Fruit fly (Drosophila melanogaster): ENCODE data around the gene armi.

The armi gene

dm6 chr3L:3450410-3450809 lies 10.7 kb upstream of the armi start (continued):
- TF ChIP-seq achi (GFP tag; optimal IDR thresholded peaks at IDR 0.05) = peak; percentile 50
- TF ChIP-seq Eip93F (GFP tag; optimal IDR thresholded peaks at IDR 0.05) = peak; percentile 25
- TF ChIP-seq Smox (GFP tag; optimal IDR thresholded peaks at IDR 0.05) = peak; percentile 79
- peak; percentile 94 for TF ChIP-seq Eip78C (GFP tag)
- peak; percentile 84 for TF ChIP-seq Hr39 (GFP tag; optimal IDR thresholded peaks at IDR 0.05)
- TF ChIP-seq ss (GFP tag; optimal IDR thresholded peaks at IDR 0.05) = peak in 1 of 2 experiments; percentile 41
- TF ChIP-seq CG3032 (tag; optimal IDR thresholded peaks at IDR 0.05) = no peak
- 0 out of 2 replicates have a peak, but pooled peaks have one; percentile 9 for TF ChIP-seq CG15336 (GFP tag; IDR thresholded peaks at IDR 0.05)
- peak; percentile 74 for TF ChIP-seq Sox14 (GFP tag; optimal IDR thresholded peaks at IDR 0.05)
- TF ChIP-seq CG3919 (GFP tag; optimal IDR thresholded peaks at IDR 0.05) = no peak
- TF ChIP-seq Hr4 (GFP tag; optimal IDR thresholded peaks at IDR 0.05) = no peak
- TF ChIP-seq Blimp-1 (GFP tag; optimal IDR thresholded peaks at IDR 0.05) = peak; percentile 6
- no peak for TF ChIP-seq CG11902 (GFP tag; optimal IDR thresholded peaks at IDR 0.05)
- TF ChIP-seq CG6276 (GFP tag; optimal IDR thresholded peaks at IDR 0.05) = no peak
- TF ChIP-seq Ets96B (tag; optimal IDR thresholded peaks at IDR 0.05) = peak; percentile 7
- no peak for TF ChIP-seq eg (GFP tag; IDR thresholded peaks at IDR 0.05)
- TF ChIP-seq CG6854 (GFP tag; optimal IDR thresholded peaks at IDR 0.05) = no peak
- no peak for TF ChIP-seq CG8119 (GFP tag; IDR thresholded peaks at IDR 0.05)
- TF ChIP-seq CG7368 (GFP tag; optimal IDR thresholded peaks at IDR 0.05) = no peak
- TF ChIP-seq Met (GFP tag; optimal IDR thresholded peaks at IDR 0.05) = peak; percentile 85
- no peak for TF ChIP-seq CG4318 (GFP tag; optimal IDR thresholded peaks at IDR 0.05)
- TF ChIP-seq CG8632 (GFP tag; optimal IDR thresholded peaks at IDR 0.05) = peak; percentile 70
- TF ChIP-seq lz (GFP tag; optimal IDR thresholded peaks at IDR 0.05) = peak; percentile 55
- peak; percentile 49 for TF ChIP-seq Sox15 (GFP tag; optimal IDR thresholded peaks at IDR 0.05)
- no peak for TF ChIP-seq CG9139 (GFP tag; optimal IDR thresholded peaks at IDR 0.05)
- peak; percentile 31 for TF ChIP-seq CG10669 (GFP tag; optimal IDR thresholded peaks at IDR 0.05)
- TF ChIP-seq CG11762 (GFP tag; optimal IDR thresholded peaks at IDR 0.05; ENCODE audit: insufficient read depth) = no peak

dm6 chr3L:3451774-3452173 lies 9.3 kb upstream of the armi start:
- TF ChIP-seq eg (GFP tag; IDR thresholded peaks at IDR 0.05) (0 out of 3 replicates have a peak, but pooled peaks have one; percentile 21), CG16779 (tag; optimal IDR thresholded peaks at IDR 0.05) (no peak)

dm6 chr3L:3452684-3453083 lies 8.4 kb upstream of the armi start:
- TF ChIP-seq CG34406 (GFP tag; optimal IDR thresholded peaks at IDR 0.05) (no peak), CG6276 (GFP tag; optimal IDR thresholded peaks at IDR 0.05) (peak; percentile 6), Smox (GFP tag; optimal IDR thresholded peaks at IDR 0.05) (no peak), CG10631 (GFP tag; optimal IDR thresholded peaks at IDR 0.05) (no peak), Sox102F (GFP tag; optimal IDR thresholded peaks at IDR 0.05) (no peak), OdsH (GFP tag; optimal IDR thresholded peaks at IDR 0.05) (no peak), Eip78C (GFP tag) (peak; percentile 65), achi (GFP tag; optimal IDR thresholded peaks at IDR 0.05) (no peak), esn (GFP tag; optimal IDR thresholded peaks at IDR 0.05) (no peak), CG31627 (GFP tag; optimal IDR thresholded peaks at IDR 0.05) (no peak), topi (GFP tag; optimal IDR thresholded peaks at IDR 0.05) (no peak), svp (GFP tag) (no peak), Eip93F (GFP tag; optimal IDR thresholded peaks at IDR 0.05) (no peak), CG11762 (GFP tag; optimal IDR thresholded peaks at IDR 0.05; ENCODE audit: insufficient read depth) (no peak), Sox14 (GFP tag; optimal IDR thresholded peaks at IDR 0.05) (no peak), Eip75B (GFP tag; optimal IDR thresholded peaks at IDR 0.05) (no peak), Hr4 (GFP tag; optimal IDR thresholded peaks at IDR 0.05) (peak; percentile 13), CG32006 (GFP tag; optimal IDR thresholded peaks at IDR 0.05) (peak; percentile 11), Hr38 (GFP tag; optimal IDR thresholded peaks at IDR 0.05) (no peak), CG3919 (GFP tag; optimal IDR thresholded peaks at IDR 0.05) (no peak), CG11294 (GFP tag; IDR thresholded peaks at IDR 0.05) (no peak), dsx (GFP tag; optimal IDR thresholded peaks at IDR 0.05; ENCODE audit: poor library complexity, severe bottlenecking) (no peak), CG8119 (GFP tag; IDR thresholded peaks at IDR 0.05) (0 out of 3 replicates have a peak, but pooled peaks have one; percentile 18), Hr39 (GFP tag; optimal IDR thresholded peaks at IDR 0.05) (no peak), Sox15 (GFP tag; optimal IDR thresholded peaks at IDR 0.05) (no peak)
